Fruit fly (Drosophila melanogaster) whole organism: ENCODE results near the gene CG32817.

Source experiments
- CG8478 ChIP-seq: fragments of >200 bp; optimal IDR thresholded peaks from 2 replicates; lab custom pipeline; 2018; ENCODE audit warnings: inconsistent platforms
- Dll ChIP-seq: fragments of >200 bp; optimal IDR thresholded peaks from 2 replicates; lab custom pipeline; 2017
- EcR ChIP-seq, 2 experiments: fragments of >200 bp; optimal IDR thresholded peaks; 2 replicates each; lab custom pipeline; 2017; ENCODE audit warnings: missing biosample characterization in 2 of 2, missing genetic modification characterization in 2 of 2, missing genetic modification reagents in 2 of 2
- pan ChIP-seq: fragments of >200 bp; optimal IDR thresholded peaks from 2 replicates; lab custom pipeline; 2017
- usp ChIP-seq: fragments of >200 bp; optimal IDR thresholded peaks from 2 replicates; lab custom pipeline; 2017; ENCODE audit warnings: missing biosample characterization, missing genetic modification characterization, mixed read lengths

- TF ChIP-seq CG8478 (lab: Kevin White, UChicago) (no peak), Dll (lab: Kevin White, UChicago) (no peak), EcR (GFP tag; optimal IDR thresholded peaks at IDR 0.05; lab: Kevin White, UChicago) (no peak), usp (no peak), pan (no peak)
Measured at dm6 chrX:452716-453115, 26.1 kb upstream of the CG32817 start.
